Worm (Caenorhabditis elegans): ENCODE results near the gene tlp-1.

ce11 chrIV:13664090-13664489, 39.8 kb downstream of the tlp-1 start, which contains the start of gene Y45F10C.4:
- TF ChIP-seq ZK546.5 (tag; optimal IDR thresholded peaks at IDR 0.05) (no peak), lin-11 (tag; optimal IDR thresholded peaks at IDR 0.05) (no peak), ztf-11 (tag; optimal IDR thresholded peaks at IDR 0.05) (no peak), aly-2 (tag; optimal IDR thresholded peaks at IDR 0.05) (no peak), mab-5 (tag; optimal IDR thresholded peaks at IDR 0.05) (no peak), crh-2 (tag; optimal IDR thresholded peaks at IDR 0.05) (no peak), zag-1 (tag; optimal IDR thresholded peaks at IDR 0.05) (no peak), nhr-11 (tag; optimal IDR thresholded peaks at IDR 0.05) (no peak), nhr-10 (tag; optimal IDR thresholded peaks at IDR 0.05) (no peak), mbf-1 (tag; optimal IDR thresholded peaks at IDR 0.05) (no peak), C34F6.9 (tag; optimal IDR thresholded peaks at IDR 0.05) (no peak), elt-1 (tag; optimal IDR thresholded peaks at IDR 0.05) (no peak), fos-1 (tag; optimal IDR thresholded peaks at IDR 0.05) (no peak), gmeb-1 (tag; optimal IDR thresholded peaks at IDR 0.05) (no peak)
